Worm (Caenorhabditis elegans): Measurements from ENCODE around the gene F55C9.5.
"Not testable (repeated sequence)": the region's sequence is repeated elsewhere in the genome, so short reads cannot be mapped to it uniquely, and the experiment has no call there.

F55C9.5 gene

DNA sequence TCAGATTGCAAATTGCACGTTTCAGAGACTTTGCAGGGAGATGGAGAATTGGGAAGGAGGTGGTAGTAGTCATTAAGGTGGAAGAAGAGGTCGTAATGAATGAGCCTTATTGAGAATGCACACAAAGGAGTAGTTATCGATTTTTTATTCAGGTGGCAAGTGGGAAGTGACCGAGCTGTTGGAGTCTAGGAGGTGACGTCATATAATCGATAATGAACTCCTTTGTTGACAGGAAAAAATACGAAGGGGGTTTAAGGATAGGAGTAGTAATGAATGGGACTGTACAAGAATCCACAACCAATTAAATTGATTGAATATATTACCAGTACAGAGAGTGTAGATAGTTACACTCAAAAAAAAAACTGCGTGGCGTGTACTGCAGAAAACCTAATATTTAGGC is 9.0 kb upstream of the F55C9.5 start, which contains the start of gene fbxb-62:
Gene fbxb-62 (minus strand): TSS at position 101 of the 400 bp plus-strand sequence.
- no peak for TF ChIP-seq him-1 (tag; optimal IDR thresholded peaks at IDR 0.05)

DNA sequence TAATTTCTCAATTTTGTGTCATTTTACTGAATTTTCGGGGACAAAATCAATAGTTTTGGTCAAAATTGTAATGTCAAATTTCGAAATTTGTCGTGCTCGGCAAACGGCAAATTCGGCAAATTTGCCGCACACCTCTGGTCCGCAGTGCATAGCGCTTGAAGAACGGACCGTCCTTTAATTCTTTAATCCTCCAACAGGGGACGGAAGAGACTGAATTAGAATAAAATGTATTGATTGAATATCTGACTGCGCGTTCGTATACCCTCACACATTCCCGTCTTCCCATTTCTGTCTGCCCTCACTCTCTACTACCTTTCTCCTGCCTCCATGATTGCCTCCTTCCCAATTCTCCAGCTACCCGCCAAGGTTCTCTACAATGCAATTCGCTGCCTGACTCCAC is 6.3 kb upstream of the F55C9.5 start, which contains the start of gene F55C9.14:
Gene F55C9.14 (plus strand): TSS at position 301 of the 400 bp plus-strand sequence.
- no peak for TF ChIP-seq him-1 (tag; optimal IDR thresholded peaks at IDR 0.05)
- TF ChIP-seq dao-5 (tag; optimal IDR thresholded peaks at IDR 0.05): no peak
- TF ChIP-seq W03F9.2 (tag; optimal IDR thresholded peaks at IDR 0.05): no peak

DNA sequence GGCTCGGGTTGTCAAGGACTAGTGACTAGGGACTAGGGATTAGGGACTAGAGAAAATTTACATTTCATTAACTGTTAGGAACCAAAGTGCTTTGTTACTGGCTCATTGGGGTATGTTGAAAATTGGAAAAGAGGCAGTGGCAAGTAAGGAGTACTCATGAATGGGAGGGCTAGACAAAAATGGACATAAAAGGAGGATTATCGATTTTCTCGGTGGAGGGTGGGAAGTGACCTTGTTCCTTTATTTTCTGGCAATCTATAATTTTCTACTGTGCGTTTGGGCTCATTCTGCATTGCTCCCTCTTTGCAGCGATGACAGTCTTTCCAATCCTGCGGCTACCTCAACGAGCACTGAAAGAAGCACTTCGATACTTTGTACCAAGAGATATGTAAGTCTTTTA is 4.6 kb upstream of the F55C9.5 start, which contains the start of gene fbxb-60:
Gene fbxb-60 (plus strand): TSS at position 301 of the 400 bp plus-strand sequence.
- TF ChIP-seq dao-5 (tag; optimal IDR thresholded peaks at IDR 0.05) (no peak), him-1 (tag; optimal IDR thresholded peaks at IDR 0.05) (no peak), W03F9.2 (tag; optimal IDR thresholded peaks at IDR 0.05) (no peak)

DNA sequence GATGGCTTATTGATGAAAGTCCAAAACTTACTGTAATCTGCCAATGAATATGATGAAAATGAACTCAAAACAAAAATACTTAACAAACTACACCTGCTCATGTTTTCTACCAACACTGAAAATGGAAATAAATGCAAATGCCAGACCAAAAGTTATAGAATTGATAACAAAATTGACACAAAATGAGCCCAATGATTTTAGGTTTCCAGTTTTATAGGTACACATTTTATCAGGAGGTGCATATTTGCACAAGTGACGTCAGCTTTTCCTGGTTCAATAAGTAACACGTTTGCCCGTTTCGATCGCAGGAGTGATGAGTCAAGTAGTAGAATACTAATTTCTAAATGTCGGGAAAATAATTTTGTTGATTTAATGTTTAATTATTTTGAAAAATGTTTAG is 3.8 kb upstream of the F55C9.5 start, which contains the start of gene F55C9.6:
Gene F55C9.6 (minus strand): TSS at position 101 of the 400 bp plus-strand sequence.
- TF ChIP-seq him-1 (tag; optimal IDR thresholded peaks at IDR 0.05): no peak
- no peak for TF ChIP-seq W03F9.2 (tag; optimal IDR thresholded peaks at IDR 0.05)

DNA sequence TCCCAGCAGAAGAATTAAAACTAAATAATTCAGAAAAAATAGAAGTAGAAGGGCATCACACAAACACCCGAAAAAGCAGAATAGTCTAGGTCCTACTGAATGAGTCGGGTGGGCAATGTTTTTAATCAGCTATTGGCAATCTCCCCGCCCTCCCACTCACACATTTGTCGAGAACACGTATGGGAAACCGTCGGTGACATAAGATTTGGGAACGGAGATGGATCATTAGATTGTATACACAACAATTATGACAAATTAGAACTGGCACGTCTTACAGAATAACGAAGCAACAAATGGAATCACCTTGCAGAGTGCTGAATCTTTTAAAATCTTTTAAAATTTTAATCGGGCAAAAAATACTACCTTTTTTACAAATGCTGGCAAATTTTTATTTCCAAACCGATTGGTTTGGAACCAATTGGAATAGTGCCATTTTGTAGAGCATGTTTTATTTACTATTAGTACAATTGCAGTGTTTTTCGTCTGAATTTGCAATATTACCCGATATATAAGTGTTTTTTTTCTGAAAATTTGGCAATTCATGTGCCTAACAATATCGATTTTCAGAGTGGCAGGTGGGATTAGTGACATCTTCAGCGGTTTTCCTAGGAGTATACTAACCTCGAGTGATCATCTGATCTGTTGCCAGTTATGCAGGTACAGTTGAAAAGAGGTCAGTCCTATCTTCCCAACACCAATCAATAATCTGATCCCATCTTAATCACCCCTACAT is 4.7 kb downstream of the F55C9.5 start, which contains the start of the genes F55C9.3 and fbxb-57:
Gene F55C9.3 (minus strand): TSS at position 101 of the 733 bp plus-strand sequence.
Gene fbxb-57 (plus strand): TSS at position 683 of the 733 bp plus-strand sequence.
- TF ChIP-seq him-1 (tag; optimal IDR thresholded peaks at IDR 0.05) (no peak), dao-5 (tag; optimal IDR thresholded peaks at IDR 0.05) (no peak), W03F9.2 (tag; optimal IDR thresholded peaks at IDR 0.05) (no peak)

DNA sequence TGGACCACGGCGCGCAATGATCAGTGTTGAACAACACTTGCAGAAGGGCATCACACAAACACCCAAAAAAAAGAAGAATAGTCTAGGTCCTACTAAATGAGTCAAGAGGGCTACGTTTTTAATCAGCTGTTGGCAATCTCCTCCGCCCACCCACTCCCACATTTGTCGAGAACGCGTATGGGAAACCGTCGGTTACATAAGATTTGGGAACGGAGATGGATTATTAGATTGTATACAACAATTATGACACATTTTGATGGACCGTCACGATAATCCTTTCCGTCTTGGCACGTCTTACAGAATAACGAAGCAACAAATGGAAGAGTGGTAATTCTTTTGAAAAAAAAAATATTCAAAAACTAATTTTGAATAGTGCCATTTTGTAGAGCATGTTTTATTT is 7.0 kb downstream of the F55C9.5 start:
- TF ChIP-seq him-1 (tag; optimal IDR thresholded peaks at IDR 0.05): no peak
- no peak for TF ChIP-seq W03F9.2 (tag; optimal IDR thresholded peaks at IDR 0.05)
- TF ChIP-seq dao-5 (tag; optimal IDR thresholded peaks at IDR 0.05): no peak

DNA sequence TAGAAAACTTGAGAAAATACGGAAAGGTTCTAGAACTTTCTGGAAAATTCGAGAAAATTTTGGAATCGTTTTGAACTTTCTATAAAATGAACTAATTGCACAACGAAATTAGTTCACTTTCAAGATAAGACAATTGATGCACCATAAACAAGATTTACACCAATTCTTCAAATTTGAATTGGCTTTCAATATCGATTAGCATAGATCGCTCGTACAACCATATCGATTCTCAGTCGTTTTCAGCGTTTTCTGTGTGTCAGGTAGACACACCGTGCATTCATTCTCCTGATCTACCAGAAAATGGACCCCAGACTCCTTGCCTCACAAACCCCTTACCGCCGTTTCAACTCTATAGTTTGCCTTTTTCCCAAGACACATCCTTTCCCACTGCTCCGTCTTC is 10.6 kb downstream of the F55C9.5 start, which contains the start of gene fbxb-117:
Gene fbxb-117 (plus strand): TSS at position 301 of the 400 bp plus-strand sequence.
- no peak for TF ChIP-seq W03F9.2 (tag; optimal IDR thresholded peaks at IDR 0.05)

DNA sequence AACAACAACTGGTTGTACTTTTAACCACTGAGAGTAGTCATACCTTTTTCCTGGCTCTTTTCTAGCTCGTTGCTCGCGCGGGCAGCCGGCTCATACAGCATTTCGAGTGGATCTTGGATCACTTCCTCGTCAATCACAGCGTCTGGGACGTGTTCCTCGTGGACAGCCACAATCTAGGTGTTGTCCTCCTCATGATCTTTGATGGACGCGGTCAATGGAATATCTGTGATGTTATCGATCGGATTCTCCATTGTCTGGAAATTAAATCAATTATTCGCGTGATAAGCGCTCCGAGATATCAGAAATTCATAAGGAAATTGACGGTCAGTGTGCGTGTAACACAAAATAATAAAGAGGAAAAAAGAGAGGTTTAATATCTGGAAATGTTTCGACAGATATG is 13.0 kb downstream of the F55C9.5 start, which contains the start of gene F21D9.8:
Gene F21D9.8 (minus strand): TSS at position 101 of the 400 bp plus-strand sequence.
- no peak for TF ChIP-seq him-1 (tag; optimal IDR thresholded peaks at IDR 0.05)

DNA sequence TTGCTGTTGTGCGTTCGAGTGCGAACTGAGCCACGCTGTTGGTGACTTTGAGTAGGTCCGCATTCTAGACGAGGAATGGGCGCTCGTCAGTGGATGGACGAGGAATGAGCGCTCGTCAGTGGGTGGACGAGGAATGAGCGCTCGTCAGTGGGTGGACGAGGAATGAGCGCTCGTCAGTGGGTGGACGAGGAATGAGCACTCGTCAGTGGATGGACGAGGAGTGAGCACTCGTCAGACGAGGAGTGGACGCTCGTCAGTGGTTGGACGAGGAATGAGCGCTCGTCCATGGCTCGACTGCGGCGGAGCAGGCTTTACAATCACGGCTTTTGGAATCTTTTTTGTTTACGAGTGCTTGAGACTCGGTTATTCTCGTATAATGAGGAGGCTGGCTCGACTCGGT is 14.4 kb downstream of the F55C9.5 start:
- TF ChIP-seq W03F9.2 (tag; optimal IDR thresholded peaks at IDR 0.05) (no peak), dao-5 (tag; optimal IDR thresholded peaks at IDR 0.05) (no peak), him-1 (tag; optimal IDR thresholded peaks at IDR 0.05) (no peak)

DNA sequence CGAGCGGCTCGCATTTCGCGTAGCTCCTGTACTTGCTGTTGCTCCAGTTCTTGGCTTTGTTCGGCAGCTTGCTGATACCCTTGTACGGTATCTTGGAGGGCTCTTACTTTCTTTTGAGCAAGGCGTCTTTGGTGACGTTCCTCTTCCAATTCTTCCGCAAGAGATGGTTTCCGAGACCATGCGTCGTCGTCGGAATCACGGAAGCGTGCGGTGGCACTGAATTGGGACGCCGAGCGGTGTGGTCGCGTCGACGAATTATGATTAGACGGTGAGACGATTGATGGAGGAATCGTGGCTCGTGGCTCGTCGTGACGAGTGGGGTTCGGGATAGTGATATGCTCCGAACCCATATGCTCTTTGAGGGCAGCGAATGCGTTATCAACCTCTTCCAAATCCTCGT is 16.6 kb downstream of the F55C9.5 start:
- no peak for TF ChIP-seq W03F9.2 (tag; optimal IDR thresholded peaks at IDR 0.05)

DNA sequence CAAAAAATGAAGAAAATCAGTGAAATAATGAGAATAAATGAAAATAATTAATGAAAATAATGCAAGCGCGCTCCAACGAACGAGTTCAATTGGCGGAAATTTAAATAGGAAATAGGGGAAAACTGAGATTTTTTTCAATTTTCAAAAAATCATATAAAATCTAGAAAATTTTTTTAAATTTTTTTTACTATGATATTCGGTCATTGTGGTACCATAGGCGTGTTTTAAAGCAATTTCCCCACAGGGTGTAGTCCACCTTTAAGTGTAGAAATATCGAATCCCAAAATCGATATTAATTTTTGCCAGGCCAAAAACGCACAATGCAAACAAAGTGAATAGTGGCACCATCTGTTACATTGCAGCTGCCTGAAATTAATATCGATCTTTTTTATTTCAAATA is 28.8 kb downstream of the F55C9.5 start, which contains the start of gene F21D9.1:
Gene F21D9.1 (plus strand): TSS at position 301 of the 400 bp plus-strand sequence.
- not testable (repeated sequence) for TF ChIP-seq him-1, dao-5, W03F9.2 (tag; optimal IDR thresholded peaks at IDR 0.05)

DNA sequence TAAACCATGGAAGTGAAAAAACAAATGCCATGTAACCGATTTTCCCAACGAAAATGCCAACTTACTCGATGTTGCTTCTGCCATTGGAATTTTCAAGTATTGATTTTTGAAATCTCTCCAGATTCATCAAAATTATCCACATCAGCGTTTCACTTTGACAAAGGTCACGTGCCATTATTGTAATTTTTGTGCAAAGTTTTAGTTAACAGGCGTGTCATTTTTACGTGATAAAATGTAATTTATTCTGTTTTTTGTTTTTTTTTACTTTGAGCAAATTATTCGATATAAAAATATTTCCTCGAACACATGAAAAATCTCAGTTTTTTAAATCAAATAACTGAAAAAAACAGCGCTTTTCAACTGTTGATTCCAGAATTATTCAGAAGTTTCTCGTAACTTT is 30.6 kb downstream of the F55C9.5 start, which contains the start of gene F21D9.2:
Gene F21D9.2 (minus strand): TSS at position 101 of the 400 bp plus-strand sequence.
- no peak for TF ChIP-seq him-1 (tag; optimal IDR thresholded peaks at IDR 0.05)
- TF ChIP-seq dao-5 (tag; optimal IDR thresholded peaks at IDR 0.05): no peak
- TF ChIP-seq W03F9.2 (tag; optimal IDR thresholded peaks at IDR 0.05): no peak

DNA sequence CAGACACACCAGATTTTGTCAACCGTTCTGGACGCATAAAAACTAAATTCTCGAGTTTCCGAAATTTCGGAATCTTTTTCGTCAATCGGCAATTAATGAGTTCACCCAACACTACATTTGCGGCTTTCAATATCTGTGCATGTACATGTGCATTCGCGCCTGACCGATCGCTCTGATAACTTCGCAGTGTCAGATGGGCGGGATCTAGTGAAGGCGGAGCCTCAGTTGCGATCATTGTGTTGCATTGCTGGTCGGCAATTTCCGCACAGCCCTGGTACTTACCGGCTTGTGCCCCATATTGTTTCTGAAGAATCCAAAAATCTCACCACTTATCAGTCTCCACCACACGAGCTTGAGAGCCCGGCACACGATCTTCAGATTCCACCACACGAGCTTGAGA is 32.2 kb downstream of the F55C9.5 start:
- TF ChIP-seq dao-5 (tag; optimal IDR thresholded peaks at IDR 0.05) (no peak), him-1 (tag; optimal IDR thresholded peaks at IDR 0.05) (no peak), W03F9.2 (tag; optimal IDR thresholded peaks at IDR 0.05) (no peak)

DNA sequence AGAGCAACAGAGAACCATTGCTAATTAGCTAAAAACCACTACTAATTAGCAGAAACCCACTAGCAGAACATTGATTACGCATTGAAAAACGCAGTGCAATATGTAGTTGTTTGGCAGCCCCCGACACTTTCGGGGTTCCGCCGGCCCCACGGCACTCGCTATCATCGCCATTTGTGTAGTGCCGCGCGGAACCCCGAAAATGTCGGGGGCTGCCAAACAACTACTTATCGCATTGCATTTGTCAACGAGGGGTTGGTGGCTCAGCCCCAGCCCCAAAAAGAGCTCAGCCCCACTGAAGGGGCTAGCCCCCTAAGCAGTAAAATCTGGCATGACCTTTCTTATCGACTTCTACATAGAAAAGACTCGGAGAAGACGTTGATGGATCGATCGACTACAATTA is 33.5 kb downstream of the F55C9.5 start:
- no peak for TF ChIP-seq dao-5 (tag; optimal IDR thresholded peaks at IDR 0.05)
- TF ChIP-seq him-1 (tag; optimal IDR thresholded peaks at IDR 0.05): no peak
- no peak for TF ChIP-seq W03F9.2 (tag; optimal IDR thresholded peaks at IDR 0.05)

DNA sequence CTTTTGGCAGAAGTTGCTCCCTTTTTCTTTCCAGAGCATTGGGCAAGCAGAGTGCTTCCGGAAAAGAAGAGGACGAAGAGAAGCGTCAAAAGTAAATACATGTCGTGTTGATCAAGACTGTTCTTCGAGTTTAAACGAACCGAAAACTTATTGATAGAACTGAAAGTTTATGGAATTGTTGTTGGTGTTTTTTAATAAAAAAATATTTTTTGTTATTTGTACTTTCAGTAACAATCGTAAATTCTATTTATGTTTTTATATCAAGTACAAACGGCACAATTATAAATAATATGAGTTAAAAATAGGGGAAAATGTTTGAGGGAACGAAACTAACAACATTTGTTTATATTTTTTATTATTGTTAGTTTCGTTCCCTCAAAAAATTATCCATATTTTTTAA is 35.3 kb downstream of the F55C9.5 start, which contains the start of gene F21D9.3:
Gene F21D9.3 (minus strand): TSS at position 101 of the 400 bp plus-strand sequence.
- no peak for TF ChIP-seq dao-5 (tag; optimal IDR thresholded peaks at IDR 0.05)
- TF ChIP-seq W03F9.2 (tag; optimal IDR thresholded peaks at IDR 0.05): no peak
- no peak for TF ChIP-seq him-1 (tag; optimal IDR thresholded peaks at IDR 0.05)

Data from whole organism, L4/young adult.